Worm (Caenorhabditis elegans): ENCODE measurements around the gene F55G11.4.

The F55G11.4 gene

DNA sequence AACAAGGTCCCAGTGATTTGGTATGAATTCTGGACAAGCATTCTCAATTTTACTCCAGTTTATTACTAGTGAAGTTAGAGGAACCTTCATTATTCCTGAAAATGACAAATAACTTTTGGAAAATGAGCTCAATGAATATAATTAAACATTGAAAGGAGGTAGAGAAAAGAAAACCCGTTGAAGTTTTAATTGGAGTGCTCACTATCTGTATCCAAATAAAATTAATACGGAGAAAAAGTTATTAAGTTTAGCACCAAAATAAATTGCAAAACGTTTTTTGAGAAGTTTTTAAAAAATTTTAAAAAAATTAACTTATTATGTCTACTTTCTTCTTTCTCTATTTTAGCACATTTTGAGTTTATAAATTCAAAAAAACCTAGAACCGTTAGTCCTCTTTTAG, 26.9 kb upstream of the F55G11.4 start, which contains the start of gene F55G11.1:
TSS of gene F55G11.1 (minus strand) at position 101 of the 400 bp plus-strand sequence.
- TF ChIP-seq ces-1 (GFP tag; optimal IDR thresholded peaks at IDR 0.05) (no peak), elt-1 (tag; optimal IDR thresholded peaks at IDR 0.05; ENCODE audit: borderline replicate concordance, insufficient read depth) (no peak), pha-4 (tag; optimal IDR thresholded peaks at IDR 0.05) (no peak), sptf-1 (tag; optimal IDR thresholded peaks at IDR 0.05) (no peak), nhr-28 (tag; optimal IDR thresholded peaks at IDR 0.05) (no peak), nhr-12 (tag; optimal IDR thresholded peaks at IDR 0.05) (no peak)

DNA sequence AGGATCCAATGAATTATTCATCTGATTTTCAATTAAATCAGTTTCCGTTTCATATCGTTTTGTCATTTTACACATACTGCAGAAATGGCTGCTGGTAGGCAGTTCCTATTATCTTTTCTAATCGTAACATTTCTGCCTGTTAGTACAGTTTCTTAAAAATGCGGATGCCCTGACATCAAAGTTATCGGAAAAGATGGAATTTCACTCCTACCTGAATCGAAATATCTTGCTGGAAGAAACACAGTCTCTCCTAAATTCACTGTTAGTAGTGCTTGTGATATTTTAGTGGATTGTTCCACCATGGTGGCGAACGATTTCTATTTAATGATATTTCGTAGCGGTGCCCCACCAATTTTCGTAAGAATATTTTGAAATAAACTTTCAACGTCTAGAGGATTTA, 25.0 kb upstream of the F55G11.4 start, which contains the start of gene F55G11.10:
TSS of gene F55G11.10 (plus strand) at position 301 of the 400 bp plus-strand sequence.
- TF ChIP-seq snpc-4 (tag; optimal IDR thresholded peaks at IDR 0.05) (no peak), bed-3 (GFP tag; optimal IDR thresholded peaks at IDR 0.05) (no peak), pha-4 (tag; optimal IDR thresholded peaks at IDR 0.05) (no peak), zip-8 (tag; optimal IDR thresholded peaks at IDR 0.05) (no peak), cnd-1 (tag; optimal IDR thresholded peaks at IDR 0.05) (no peak), ceh-39 (tag; optimal IDR thresholded peaks at IDR 0.05) (no peak), ceh-83 (GFP tag; optimal IDR thresholded peaks at IDR 0.05) (no peak), nhr-237 (tag; optimal IDR thresholded peaks at IDR 0.05) (no peak)

DNA sequence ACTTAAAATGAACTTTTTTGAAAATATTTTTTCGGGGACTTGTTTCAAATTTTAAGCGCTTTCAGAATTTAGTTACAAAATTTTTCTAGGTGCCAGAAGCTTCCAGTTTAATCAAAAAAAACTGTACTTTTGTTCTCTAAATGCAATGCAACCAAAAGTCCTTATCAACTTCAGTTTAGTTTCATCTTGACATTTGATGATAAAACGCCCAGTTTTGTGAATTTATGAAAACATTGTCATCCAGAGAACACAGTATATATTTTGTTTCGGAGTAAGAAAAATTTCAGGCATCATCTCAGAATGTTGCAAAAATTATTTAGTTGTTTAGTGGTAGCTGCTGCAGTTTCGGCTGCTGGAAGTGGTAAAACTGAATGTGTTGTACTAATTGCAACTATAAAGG, 15.7 kb upstream of the F55G11.4 start, which contains the start of gene F55G11.6:
TSS of gene F55G11.6 (plus strand) at position 301 of the 400 bp plus-strand sequence.
- TF ChIP-seq mab-5 (tag; optimal IDR thresholded peaks at IDR 0.05): no peak
- TF ChIP-seq tbx-8 (GFP tag; optimal IDR thresholded peaks at IDR 0.05): no peak
- no peak for TF ChIP-seq nhr-28 (tag; optimal IDR thresholded peaks at IDR 0.05)
- no peak for TF ChIP-seq blmp-1 (tag; optimal IDR thresholded peaks at IDR 0.05)
- TF ChIP-seq nhr-2 (tag; optimal IDR thresholded peaks at IDR 0.05): no peak
- no peak for TF ChIP-seq unc-39 (tag; optimal IDR thresholded peaks at IDR 0.05)
- TF ChIP-seq M03D4.4 (tag; optimal IDR thresholded peaks at IDR 0.05): no peak
- no peak for TF ChIP-seq hlh-1 (tag; optimal IDR thresholded peaks at IDR 0.05)
- TF ChIP-seq ceh-83 (GFP tag; optimal IDR thresholded peaks at IDR 0.05): no peak
- TF ChIP-seq ceh-39 (tag; optimal IDR thresholded peaks at IDR 0.05): no peak
- TF ChIP-seq sptf-1 (tag; optimal IDR thresholded peaks at IDR 0.05): no peak
- no peak for TF ChIP-seq ceh-43 (GFP tag; optimal IDR thresholded peaks at IDR 0.05)
- TF ChIP-seq ces-1 (GFP tag; optimal IDR thresholded peaks at IDR 0.05): no peak
- TF ChIP-seq elt-3 (tag; optimal IDR thresholded peaks at IDR 0.05): no peak
- TF ChIP-seq flh-1 (GFP tag; optimal IDR thresholded peaks at IDR 0.05): no peak
- no peak for TF ChIP-seq pha-4 (tag; optimal IDR thresholded peaks at IDR 0.05)
- TF ChIP-seq cnd-1 (tag; optimal IDR thresholded peaks at IDR 0.05): no peak

DNA sequence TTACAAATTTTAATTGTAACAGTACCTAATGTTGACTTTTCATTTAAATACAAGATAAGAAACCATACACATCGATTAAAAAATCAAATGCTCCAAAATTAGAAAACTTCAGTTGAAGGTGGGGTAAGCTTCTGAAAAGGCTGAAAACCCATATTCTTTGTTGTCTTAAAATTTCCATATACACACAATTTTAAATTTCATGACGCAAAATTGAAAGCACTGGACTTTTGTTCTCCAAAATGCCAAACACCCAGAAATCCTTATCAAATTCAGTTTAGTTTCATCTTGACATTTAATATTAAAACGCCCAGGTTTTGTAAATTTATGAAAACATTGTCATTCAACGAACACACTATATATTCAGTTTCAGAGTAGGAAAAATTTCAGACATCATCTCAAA, 13.3 kb upstream of the F55G11.4 start, which contains the start of gene F55G11.7:
TSS of gene F55G11.7 (plus strand) at position 301 of the 400 bp plus-strand sequence.
- TF ChIP-seq ces-1 (GFP tag; optimal IDR thresholded peaks at IDR 0.05): no peak

DNA sequence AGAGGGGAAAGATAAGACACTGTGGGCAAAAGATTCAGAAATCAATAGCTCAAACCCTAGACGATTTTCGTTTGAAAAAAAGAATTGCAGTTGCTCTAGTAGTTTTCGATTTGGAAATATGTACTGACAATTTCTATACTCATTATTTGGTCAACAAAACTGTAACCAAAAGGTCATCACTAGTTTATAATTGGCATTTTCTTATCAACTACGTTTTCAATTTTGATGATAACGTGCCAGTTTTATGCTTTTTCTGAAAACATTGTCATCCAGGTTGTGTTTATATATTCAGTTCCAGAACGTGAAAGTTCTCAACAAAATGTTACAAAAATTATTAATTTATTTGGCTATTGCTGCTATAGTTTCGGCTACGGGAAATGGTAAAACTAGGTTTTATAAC, 10.9 kb upstream of the F55G11.4 start, which contains the start of gene F55G11.8:
TSS of gene F55G11.8 (plus strand) at position 245 of the 400 bp plus-strand sequence.
- TF ChIP-seq elt-3 (tag; optimal IDR thresholded peaks at IDR 0.05): no peak
- no peak for TF ChIP-seq sptf-1 (tag; optimal IDR thresholded peaks at IDR 0.05)
- no peak for TF ChIP-seq lin-13 (tag; optimal IDR thresholded peaks at IDR 0.05)
- TF ChIP-seq nhr-2 (tag; optimal IDR thresholded peaks at IDR 0.05): no peak
- TF ChIP-seq nhr-76 (tag; optimal IDR thresholded peaks at IDR 0.05): no peak
- no peak for TF ChIP-seq ham-2 (GFP tag; optimal IDR thresholded peaks at IDR 0.05)
- no peak for TF ChIP-seq bed-3 (GFP tag; optimal IDR thresholded peaks at IDR 0.05)
- no peak for TF ChIP-seq snpc-4 (tag; optimal IDR thresholded peaks at IDR 0.05)
- TF ChIP-seq ceh-43 (GFP tag; optimal IDR thresholded peaks at IDR 0.05): no peak
- no peak for TF ChIP-seq flh-1 (GFP tag; optimal IDR thresholded peaks at IDR 0.05)
- TF ChIP-seq unc-62 (GFP tag; optimal IDR thresholded peaks at IDR 0.05): no peak
- TF ChIP-seq cnd-1 (tag; optimal IDR thresholded peaks at IDR 0.05): no peak
- no peak for TF ChIP-seq ceh-39 (tag; optimal IDR thresholded peaks at IDR 0.05)
- TF ChIP-seq nhr-12 (tag; optimal IDR thresholded peaks at IDR 0.05): no peak
- no peak for TF ChIP-seq M03D4.4 (tag; optimal IDR thresholded peaks at IDR 0.05)
- TF ChIP-seq ztf-11 (tag; optimal IDR thresholded peaks at IDR 0.05): no peak
- TF ChIP-seq mls-2 (tag; optimal IDR thresholded peaks at IDR 0.05): no peak
- no peak for TF ChIP-seq blmp-1 (tag; optimal IDR thresholded peaks at IDR 0.05)
- TF ChIP-seq unc-120 (tag; optimal IDR thresholded peaks at IDR 0.05; ENCODE audit: poor library complexity, severe bottlenecking): no peak
- no peak for TF ChIP-seq sem-2 (GFP tag; optimal IDR thresholded peaks at IDR 0.05)
